Worm (Caenorhabditis elegans) whole organism, late embryonic: ENCODE measurements around the gene T07F10.3.

Experiments used
- F13H6.1 ChIP-seq: sonication (generic microtip); optimal IDR thresholded peaks from 2 replicates; lab custom pipeline; 2016; ENCODE audit warnings: missing genetic modification characterization, missing compliant biosample characterization
- Y22D7AL.16 ChIP-seq: sonication (generic microtip); optimal IDR thresholded peaks from 2 replicates; lab custom pipeline; 2016; ENCODE audit warnings: missing genetic modification characterization, missing compliant biosample characterization
- ceh-19 ChIP-seq: fragments of 200-800 bp; sonication (Bioruptor generic); optimal IDR thresholded peaks from 2 replicates; lab custom pipeline; 2018; ENCODE audit warnings: mild to moderate bottlenecking, missing genetic modification characterization, missing compliant biosample characterization
- ceh-2 ChIP-seq: sonication (generic microtip); optimal IDR thresholded peaks from 2 replicates; lab custom pipeline; 2016; ENCODE audit warnings: missing genotype, missing genetic modification characterization, missing compliant biosample characterization
- ceh-24 ChIP-seq: sonication (generic microtip); optimal IDR thresholded peaks from 2 replicates; lab custom pipeline; 2016; ENCODE audit warnings: mild to moderate bottlenecking, missing genetic modification characterization, missing compliant biosample characterization
- ceh-30 ChIP-seq: fragments of 150-350 bp; optimal IDR thresholded peaks from 2 replicates; lab custom pipeline; 2014; ENCODE audit warnings: missing biosample characterization, missing genetic modification characterization
- ceh-31 ChIP-seq: sonication (generic microtip); optimal IDR thresholded peaks from 2 replicates; lab custom pipeline; 2016; ENCODE audit warnings: missing genetic modification characterization, missing compliant biosample characterization
- dmd-4 ChIP-seq: sonication (generic microtip); optimal IDR thresholded peaks from 2 replicates; lab custom pipeline; 2016; ENCODE audit warnings: borderline replicate concordance, missing genetic modification characterization, missing compliant biosample characterization
- ets-4 ChIP-seq: sonication (generic microtip); optimal IDR thresholded peaks from 2 replicates; lab custom pipeline; 2016; ENCODE audit warnings: missing genetic modification characterization, missing compliant biosample characterization
- fkh-10 ChIP-seq: fragments of 150-350 bp; optimal IDR thresholded peaks from 2 replicates; lab custom pipeline; 2014; ENCODE audit warnings: missing biosample characterization, missing genetic modification reagents, missing genetic modification characterization
- fkh-6 ChIP-seq: sonication (generic microtip); optimal IDR thresholded peaks from 2 replicates; lab custom pipeline; 2016; ENCODE audit warnings: missing genetic modification characterization, missing compliant biosample characterization
- gmeb-2 ChIP-seq: sonication (generic microtip); optimal IDR thresholded peaks from 2 replicates; lab custom pipeline; 2016; ENCODE audit warnings: missing genetic modification characterization, inconsistent platforms, missing compliant biosample characterization
- rnt-1 ChIP-seq: sonication (generic microtip); optimal IDR thresholded peaks from 2 replicates; lab custom pipeline; 2016; ENCODE audit warnings: missing genetic modification characterization, missing compliant biosample characterization
- zip-5 ChIP-seq: sonication (generic microtip); optimal IDR thresholded peaks from 2 replicates; lab custom pipeline; 2016; ENCODE audit warnings: missing genetic modification characterization, missing compliant biosample characterization

DNA sequence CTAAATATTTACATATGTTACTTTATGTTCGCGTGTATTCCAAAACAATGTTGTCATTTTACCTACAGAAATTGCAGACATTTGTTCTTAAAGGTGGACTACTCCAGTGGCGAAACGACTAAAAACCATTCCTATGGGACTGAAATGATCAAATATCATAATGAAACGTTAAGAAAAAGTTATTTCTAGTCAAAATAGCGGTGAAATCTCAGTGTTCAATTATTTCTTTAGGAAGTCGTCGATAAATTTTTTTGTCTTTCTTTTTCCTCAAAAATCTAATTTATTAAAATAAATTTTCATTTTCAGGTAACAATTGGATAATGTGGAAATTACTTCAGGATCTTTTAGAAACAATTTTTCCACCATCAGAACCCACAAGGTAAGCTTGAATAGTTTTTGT lies 34.5 kb downstream of the T07F10.3 start, which contains the start of gene C44H9.4:
- TF ChIP-seq fkh-10 (GFP tag; lab: Kevin White, UChicago) = no peak
- no peak for TF ChIP-seq ceh-24 (tag; lab: Kevin White, UChicago)
- no peak for TF ChIP-seq ceh-31 (tag; lab: Kevin White, UChicago)
- TF ChIP-seq ceh-19 (GFP tag; lab: Kevin White, UChicago) = no peak
- TF ChIP-seq F13H6.1 = no peak
- TF ChIP-seq Y22D7AL.16 (tag; lab: Kevin White, UChicago) = no peak
- no peak for TF ChIP-seq ceh-30 (tag; lab: Kevin White, UChicago)
- TF ChIP-seq ets-4 (tag; lab: Kevin White, UChicago) = no peak
- no peak for TF ChIP-seq rnt-1
- no peak for TF ChIP-seq zip-5 (tag; lab: Kevin White, UChicago)
- TF ChIP-seq fkh-6 = no peak
- TF ChIP-seq ceh-2 = no peak
- no peak for TF ChIP-seq dmd-4
- no peak for TF ChIP-seq gmeb-2 (tag; lab: Kevin White, UChicago)
